Fruit fly (Drosophila melanogaster): ENCODE data around the gene Mrp5.
A peak's percentile ranks its signal among the peaks of the same experiment; 100 is the strongest.

Mrp5 gene

dm6 chr3R:19905932-19906439 lies 30.5 kb upstream of the Mrp5 start (continued):
- TF ChIP-seq dsx (GFP tag; optimal IDR thresholded peaks at IDR 0.05; ENCODE audit: poor library complexity, severe bottlenecking) (peak; percentile 64), esn (GFP tag; optimal IDR thresholded peaks at IDR 0.05) (peak; percentile 93), CG11902 (GFP tag; optimal IDR thresholded peaks at IDR 0.05) (peak; percentile 87), CG1621 (tag; optimal IDR thresholded peaks at IDR 0.05) (peak; percentile 82), topi (GFP tag; optimal IDR thresholded peaks at IDR 0.05) (peak; percentile 84), CG16779 (tag; optimal IDR thresholded peaks at IDR 0.05) (peak; percentile 68), CG4318 (GFP tag; optimal IDR thresholded peaks at IDR 0.05) (no peak), salr (GFP tag; optimal IDR thresholded peaks at IDR 0.05) (peak; percentile 70 to 77), fd59A (GFP tag; optimal IDR thresholded peaks at IDR 0.05) (peak; percentile 85), achi (GFP tag; optimal IDR thresholded peaks at IDR 0.05) (peak; percentile 87), CG6163 (GFP tag; IDR thresholded peaks at IDR 0.05) (peak; percentile 91), Ets96B (tag; optimal IDR thresholded peaks at IDR 0.05) (peak; percentile 80), CG6854 (GFP tag; optimal IDR thresholded peaks at IDR 0.05) (peak; percentile 53)

dm6 chr3R:19904865-19905373 lies 29.4 kb upstream of the Mrp5 start, which contains the start of the genes Surf6 and RhoGAP92B:
Surf6 (minus strand) TSS chr3R:19904868.
RhoGAP92B (plus strand) TSS chr3R:19905164.
- TF ChIP-seq ss (GFP tag; optimal IDR thresholded peaks at IDR 0.05) (peak; percentile 40 to 62), CG8119 (GFP tag; IDR thresholded peaks at IDR 0.05) (peak; percentile 23; the same call in 1 of the 3 replicates), CG6854 (GFP tag; optimal IDR thresholded peaks at IDR 0.05) (peak; percentile 77), CG1621 (tag; optimal IDR thresholded peaks at IDR 0.05) (peak; percentile 97), eg (GFP tag; IDR thresholded peaks at IDR 0.05) (peak; percentile 64; the same call in 2 of the 3 replicates), achi (GFP tag; optimal IDR thresholded peaks at IDR 0.05) (peak; percentile 62), CG6792 (GFP tag; optimal IDR thresholded peaks at IDR 0.05) (peak; percentile 47), net (GFP tag; optimal IDR thresholded peaks at IDR 0.05) (peak; percentile 62), CG4318 (GFP tag; optimal IDR thresholded peaks at IDR 0.05) (no peak), fd59A (GFP tag; optimal IDR thresholded peaks at IDR 0.05) (no peak), Met (GFP tag; optimal IDR thresholded peaks at IDR 0.05) (peak; percentile 68), esn (GFP tag; optimal IDR thresholded peaks at IDR 0.05) (peak; percentile 50), OdsH (GFP tag; optimal IDR thresholded peaks at IDR 0.05) (peak; percentile 42), Hr39 (GFP tag; optimal IDR thresholded peaks at IDR 0.05) (peak; percentile 71), vri (GFP tag; optimal IDR thresholded peaks at IDR 0.05) (peak; percentile 66), CG11902 (GFP tag; optimal IDR thresholded peaks at IDR 0.05) (peak; percentile 19), acj6 (GFP tag; optimal IDR thresholded peaks at IDR 0.05) (peak; percentile 42), Blimp-1 (GFP tag; optimal IDR thresholded peaks at IDR 0.05) (no peak), spab (GFP tag; optimal IDR thresholded peaks at IDR 0.05) (no peak), topi (GFP tag; optimal IDR thresholded peaks at IDR 0.05) (peak; percentile 67), CG7368 (GFP tag; optimal IDR thresholded peaks at IDR 0.05) (peak; percentile 6), Lpt (GFP tag; optimal IDR thresholded peaks at IDR 0.05) (no peak), Ets21C (GFP tag; optimal IDR thresholded peaks at IDR 0.05) (peak; percentile 46), dsx (GFP tag; optimal IDR thresholded peaks at IDR 0.05; ENCODE audit: poor library complexity, severe bottlenecking) (peak; percentile 43), CG31627 (GFP tag; optimal IDR thresholded peaks at IDR 0.05) (peak; percentile 66), CG3032 (tag; optimal IDR thresholded peaks at IDR 0.05) (peak; percentile 53), Eip75B (GFP tag; optimal IDR thresholded peaks at IDR 0.05) (peak; percentile 73), cyc (GFP tag; optimal IDR thresholded peaks at IDR 0.05) (peak; percentile 55), dac (GFP tag; optimal IDR thresholded peaks at IDR 0.05) (no peak), CG8319 (GFP tag; optimal IDR thresholded peaks at IDR 0.05) (peak; percentile 42), CG10631 (GFP tag; optimal IDR thresholded peaks at IDR 0.05) (no peak), CG34406 (GFP tag; optimal IDR thresholded peaks at IDR 0.05) (peak; percentile 35), Gug (GFP tag; IDR thresholded peaks at IDR 0.05) (0 out of 2 replicates have a peak, but pooled peaks have one; percentile 22), CG11294 (GFP tag; IDR thresholded peaks at IDR 0.05) (no peak), Smox (GFP tag; optimal IDR thresholded peaks at IDR 0.05) (no peak), CG8632 (GFP tag; optimal IDR thresholded peaks at IDR 0.05) (no peak), Sox14 (GFP tag; optimal IDR thresholded peaks at IDR 0.05) (peak; percentile 76), CG3919 (GFP tag; optimal IDR thresholded peaks at IDR 0.05) (peak; percentile 62), Ets96B (tag; optimal IDR thresholded peaks at IDR 0.05) (peak; percentile 31), Hr4 (GFP tag; optimal IDR thresholded peaks at IDR 0.05) (peak; percentile 51), Sox102F (GFP tag; optimal IDR thresholded peaks at IDR 0.05) (peak; percentile 63), CG15336 (GFP tag; IDR thresholded peaks at IDR 0.05) (0 out of 2 replicates have a peak, but pooled peaks have one; percentile 36), CG6163 (GFP tag; IDR thresholded peaks at IDR 0.05) (peak; percentile 50; the same call in 2 of the 3 replicates), svp (GFP tag) (peak; percentile 95), pdm3 (GFP tag; optimal IDR thresholded peaks at IDR 0.05) (no peak)
